Worm (Caenorhabditis elegans) whole organism, young adult: ENCODE data around the gene AH6.3.

Experiments
- B0019.2 ChIP-seq: fragments of 200-800 bp; sonication (Bioruptor generic); conservative IDR thresholded peaks from 2 replicates; pipeline ENCODE4 v1.3.6; 2022; ENCODE audit warnings: missing genetic modification reagents, missing genetic modification characterization, missing compliant biosample characterization
- F49E8.2 ChIP-seq: sonication (generic microtip); optimal IDR thresholded peaks from 3 replicates; lab custom pipeline; 2017; ENCODE audit warnings: missing genetic modification characterization, mild to moderate bottlenecking, missing compliant biosample characterization, antibody characterized with exemption, moderate library complexity; ENCODE audit not compliant: insufficient read depth
- T26A5.8 ChIP-seq: sonication (generic microtip); optimal IDR thresholded peaks from 2 replicates; lab custom pipeline; 2016; ENCODE audit warnings: missing genetic modification characterization, missing compliant biosample characterization
- Y67H2A.10 ChIP-seq: fragments of 200-800 bp; sonication (Bioruptor generic); conservative IDR thresholded peaks from 2 replicates; pipeline ENCODE4 v1.3.6; 2022; ENCODE audit warnings: missing genetic modification reagents, missing genetic modification characterization, missing compliant biosample characterization
- akir-1 ChIP-seq: fragments of 200-800 bp; sonication (Bioruptor generic); optimal IDR thresholded peaks from 2 replicates; lab custom pipeline; 2018; ENCODE audit warnings: mild to moderate bottlenecking, missing genetic modification characterization, moderate library complexity, missing compliant biosample characterization
- ama-1 ChIP-seq, 3 experiments: fragments of 150-350 bp in 1 of 3; sonication (generic microtip) in 2 of 3; optimal IDR thresholded peaks; 2 replicates each; lab custom pipeline; 2014 to 2018; ENCODE audit warnings: missing biosample characterization in 2 of 3, missing genetic modification characterization in 2 of 3, missing genetic modification reagents in 2 of 3
- dpl-1 ChIP-seq: fragments of 150-350 bp; optimal IDR thresholded peaks from 2 replicates; lab custom pipeline; 2014; ENCODE audit warnings: missing biosample characterization, missing genetic modification reagents, missing genetic modification characterization
- lag-1 ChIP-seq: fragments of 200-800 bp; sonication (Bioruptor generic); IDR thresholded peaks from 2 replicates; pipeline ENCODE4 v1.3.6; 2022; ENCODE audit warnings: missing genetic modification reagents, missing genetic modification characterization, missing compliant biosample characterization
- snpc-3.4 ChIP-seq: sonication (generic microtip); optimal IDR thresholded peaks from 2 replicates; lab custom pipeline; 2017; ENCODE audit warnings: missing genetic modification characterization, mild to moderate bottlenecking, missing compliant biosample characterization, antibody characterized with exemption, moderate library complexity, missing genotype, missing genetic modification reagents
- somi-1 ChIP-seq: fragments of 200-800 bp; sonication (Bioruptor generic); optimal IDR thresholded peaks from 2 replicates; lab custom pipeline; 2018; ENCODE audit warnings: mild to moderate bottlenecking, missing genetic modification characterization, missing compliant biosample characterization
- unc-130 ChIP-seq: sonication (generic microtip); optimal IDR thresholded peaks from 2 replicates; lab custom pipeline; 2016; ENCODE audit warnings: missing genetic modification reagents, missing genetic modification characterization, missing compliant biosample characterization
- unc-62 ChIP-seq: fragments of 150-350 bp; optimal IDR thresholded peaks from 2 replicates; lab custom pipeline; 2014; ENCODE audit warnings: missing biosample characterization, missing genetic modification reagents, missing genetic modification characterization

ce11 chrII:9554925-9555553 lies 36.2 kb downstream of the AH6.3 start, which contains the start of gene F35H8.2:
- no peak for TF ChIP-seq T26A5.8
- no peak for TF ChIP-seq ama-1 (optimal IDR thresholded peaks at IDR 0.05; lab: Kevin White, UChicago)
- TF ChIP-seq ama-1 (GFP tag; optimal IDR thresholded peaks at IDR 0.05; lab: Kevin White, UChicago), result no peak
- no peak for TF ChIP-seq F49E8.2 (tag; lab: Kevin White, UChicago)
- no peak for TF ChIP-seq unc-130 (GFP tag; lab: Kevin White, UChicago)
- no peak for TF ChIP-seq Y67H2A.10 (GFP tag; lab: Robert Waterston, UW)
- TF ChIP-seq somi-1 (GFP tag; lab: Kevin White, UChicago), result no peak
- no peak for TF ChIP-seq B0019.2 (GFP tag; lab: Robert Waterston, UW)
- TF ChIP-seq akir-1, result no peak
- TF ChIP-seq unc-62 (GFP tag; lab: Kevin White, UChicago), result no peak
- no peak for TF ChIP-seq lag-1 (GFP tag; lab: Robert Waterston, UW)
- TF ChIP-seq snpc-3.4 (tag; lab: Kevin White, UChicago), result no peak
- no peak for TF ChIP-seq dpl-1 (GFP tag; lab: Kevin White, UChicago)
